Fruit fly (Drosophila melanogaster) whole organism, adult: Measurements from ENCODE around the gene CG14563.

Source experiments
- CG11617 ChIP-seq: fragments of 200-800 bp; sonication (Bioruptor generic); optimal IDR thresholded peaks from 2 replicates; lab custom pipeline; 2017; ENCODE audit warnings: mild to moderate bottlenecking, missing biosample characterization, missing genetic modification reagents, missing genetic modification characterization
- CG1620 ChIP-seq: fragments of 200-800 bp; sonication (Bioruptor generic); optimal IDR thresholded peaks from 2 replicates; lab custom pipeline; 2016; ENCODE audit warnings: missing biosample characterization, missing genetic modification characterization
- CG33017 ChIP-seq: fragments of 200-800 bp; sonication (Bioruptor generic); optimal IDR thresholded peaks from 2 replicates; lab custom pipeline; 2018; ENCODE audit warnings: missing biosample characterization, mild to moderate bottlenecking, missing genetic modification characterization, moderate library complexity
- CG5204 ChIP-seq: fragments of 200-800 bp; sonication (Bioruptor generic); optimal IDR thresholded peaks from 2 replicates; lab custom pipeline; 2016; ENCODE audit warnings: missing biosample characterization, missing genetic modification characterization
- Crg-1 ChIP-seq: fragments of 200-800 bp; sonication (Bioruptor generic); optimal IDR thresholded peaks from 2 replicates; lab custom pipeline; 2016; ENCODE audit warnings: missing biosample characterization, missing genetic modification characterization
- Hr96 ChIP-seq: fragments of 200-800 bp; sonication (Bioruptor generic); optimal IDR thresholded peaks from 2 replicates; lab custom pipeline; 2016; ENCODE audit warnings: missing biosample characterization, missing genetic modification characterization
- Mnt ChIP-seq: fragments of 200-800 bp; sonication (Bioruptor generic); optimal IDR thresholded peaks from 2 replicates; lab custom pipeline; 2016; ENCODE audit warnings: missing biosample characterization, mild to moderate bottlenecking, missing genetic modification characterization
- cic ChIP-seq: fragments of 200-800 bp; sonication (Bioruptor generic); optimal IDR thresholded peaks from 2 replicates; lab custom pipeline; 2017; ENCODE audit warnings: missing biosample characterization, mild to moderate bottlenecking, missing genetic modification characterization, moderate library complexity
- cnc ChIP-seq, 2 experiments: fragments of >200 bp; optimal IDR thresholded peaks; 2 replicates each; lab custom pipeline; 2017
- kay ChIP-seq: fragments of 200-800 bp; sonication (Bioruptor generic); peaks from one replicate; lab custom pipeline; 2016; ENCODE audit warnings: missing biosample characterization, missing genetic modification characterization, borderline replicate concordance
- ovo ChIP-seq: fragments of 200-800 bp; sonication (Bioruptor generic); optimal IDR thresholded peaks from 2 replicates; lab custom pipeline; 2016; ENCODE audit warnings: missing biosample characterization, missing genetic modification characterization
- pad ChIP-seq: fragments of 200-800 bp; sonication (Bioruptor generic); optimal IDR thresholded peaks from 3 replicates; lab custom pipeline; 2017; ENCODE audit warnings: missing biosample characterization, missing genetic modification characterization, mild to moderate bottlenecking, moderate library complexity, missing genetic modification reagents

DNA sequence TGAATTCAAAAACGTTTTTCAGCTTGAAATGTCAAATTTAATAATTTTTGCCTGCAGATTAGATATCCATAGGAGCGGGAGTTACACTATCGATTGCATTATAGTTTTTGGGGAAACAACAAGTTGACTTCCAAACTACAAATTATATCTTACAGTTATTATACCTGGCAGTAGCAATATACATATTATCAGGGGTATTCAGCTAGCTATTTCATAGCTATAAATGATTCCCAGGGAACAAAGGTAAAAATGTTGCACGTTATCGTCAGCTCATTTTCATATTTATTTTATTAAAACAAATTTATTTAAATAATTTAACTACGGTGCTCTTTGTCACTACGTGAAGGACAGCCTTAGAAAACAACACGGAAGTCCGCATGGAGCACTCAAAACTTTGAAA, 12.1 kb downstream of the CG14563 start:
- TF ChIP-seq Crg-1 (GFP tag; lab: Kevin White, UChicago) = no peak
- no peak for TF ChIP-seq Mnt (GFP tag; lab: Kevin White, UChicago)
- no peak for TF ChIP-seq CG1620 (GFP tag; lab: Kevin White, UChicago)
- TF ChIP-seq CG33017 = no peak
- TF ChIP-seq cic (GFP tag; lab: Kevin White, UChicago) = no peak
- TF ChIP-seq CG11617 (GFP tag; lab: Kevin White, UChicago) = no peak
- no peak for TF ChIP-seq cnc (optimal IDR thresholded peaks at IDR 0.05; lab: Kevin White, UChicago)
- no peak for TF ChIP-seq pad (GFP tag; lab: Kevin White, UChicago)
- no peak for TF ChIP-seq Hr96 (GFP tag; lab: Kevin White, UChicago)
- no peak for TF ChIP-seq CG5204 (GFP tag; lab: Kevin White, UChicago)
- TF ChIP-seq ovo (GFP tag; lab: Kevin White, UChicago) = no peak
- no peak for TF ChIP-seq kay (GFP tag; lab: Kevin White, UChicago)
